Worm (Caenorhabditis elegans) whole organism, L3 larva: ENCODE measurements around the gene C23H4.8.

Experiments
- R02D3.7 ChIP-seq: fragments of 150-350 bp; optimal IDR thresholded peaks from 2 replicates; lab custom pipeline; 2014; ENCODE audit warnings: missing biosample characterization, missing genetic modification characterization
- ZK546.5 ChIP-seq: sonication (generic microtip); optimal IDR thresholded peaks from 2 replicates; lab custom pipeline; 2017; ENCODE audit warnings: missing biosample characterization, missing genetic modification characterization
- aly-2 ChIP-seq: fragments of 150-350 bp; optimal IDR thresholded peaks from 2 replicates; lab custom pipeline; 2014; ENCODE audit warnings: missing biosample characterization, missing genetic modification characterization
- ama-1 ChIP-seq: fragments of 150-350 bp; optimal IDR thresholded peaks from 2 replicates; lab custom pipeline; 2018
- ceh-16 ChIP-seq: sonication (generic microtip); optimal IDR thresholded peaks from 2 replicates; lab custom pipeline; 2017; ENCODE audit warnings: missing biosample characterization, missing genetic modification characterization
- ceh-9 ChIP-seq: sonication (generic microtip); optimal IDR thresholded peaks from 2 replicates; lab custom pipeline; 2018; ENCODE audit warnings: missing biosample characterization, missing genetic modification characterization
- daf-12 ChIP-seq: fragments of 150-350 bp; optimal IDR thresholded peaks from 2 replicates; lab custom pipeline; 2014; ENCODE audit warnings: missing biosample characterization, missing genetic modification reagents, missing genetic modification characterization
- egl-27 ChIP-seq: sonication (generic microtip); optimal IDR thresholded peaks from 4 replicates; lab custom pipeline; 2017; ENCODE audit warnings: missing biosample characterization, missing genetic modification reagents, missing genetic modification characterization
- egl-5 ChIP-seq: fragments of 150-350 bp; optimal IDR thresholded peaks from 2 replicates; lab custom pipeline; 2017; ENCODE audit warnings: missing biosample characterization, missing genetic modification reagents, missing genetic modification characterization, inconsistent platforms
- elt-1 ChIP-seq: fragments of 150-350 bp; optimal IDR thresholded peaks from 2 replicates; lab custom pipeline; 2014; ENCODE audit warnings: missing biosample characterization, missing genetic modification characterization
- elt-2 ChIP-seq: sonication (generic microtip); optimal IDR thresholded peaks from 2 replicates; lab custom pipeline; 2016; ENCODE audit warnings: missing genetic modification reagents, mild to moderate bottlenecking, missing genetic modification characterization, missing compliant biosample characterization
- eor-1 ChIP-seq, 2 experiments: fragments of 150-350 bp; optimal IDR thresholded peaks; 2 replicates each; lab custom pipeline; 2014 to 2018; ENCODE audit warnings: missing biosample characterization in 2 of 2, missing genetic modification characterization in 2 of 2
- fkh-10 ChIP-seq: sonication (generic microtip); optimal IDR thresholded peaks from 2 replicates; lab custom pipeline; 2017; ENCODE audit warnings: missing biosample characterization, missing genetic modification reagents, missing genetic modification characterization
- fkh-2 ChIP-seq: fragments of 150-350 bp; optimal IDR thresholded peaks from 2 replicates; lab custom pipeline; 2014; ENCODE audit warnings: missing biosample characterization, missing genetic modification reagents, missing genetic modification characterization
- fos-1 ChIP-seq: fragments of 150-350 bp; optimal IDR thresholded peaks from 2 replicates; lab custom pipeline; 2014; ENCODE audit warnings: missing biosample characterization, missing genetic modification characterization
- hmg-11 ChIP-seq: sonication (generic microtip); optimal IDR thresholded peaks from 2 replicates; lab custom pipeline; 2016; ENCODE audit warnings: missing genetic modification characterization, missing compliant biosample characterization
- lin-15B ChIP-seq: fragments of 150-350 bp; optimal IDR thresholded peaks from 2 replicates; lab custom pipeline; 2014; ENCODE audit warnings: missing biosample characterization, missing genetic modification characterization
- lin-39 ChIP-seq: fragments of 150-350 bp; optimal IDR thresholded peaks from 2 replicates; lab custom pipeline; 2018; ENCODE audit warnings: missing biosample characterization, missing genetic modification reagents, missing genetic modification characterization
- lsy-12 ChIP-seq: sonication (generic microtip); optimal IDR thresholded peaks from 2 replicates; lab custom pipeline; 2016; ENCODE audit warnings: mild to moderate bottlenecking, missing genetic modification characterization, missing compliant biosample characterization
- mml-1 ChIP-seq: fragments of 150-350 bp; sonication (generic microtip); optimal IDR thresholded peaks from 3 replicates; lab custom pipeline; 2014; ENCODE audit warnings: missing biosample characterization, missing genetic modification characterization
- nfya-1 ChIP-seq: sonication (generic microtip); optimal IDR thresholded peaks from 2 replicates; lab custom pipeline; 2017; ENCODE audit warnings: missing genetic modification characterization, mild to moderate bottlenecking, missing compliant biosample characterization, antibody characterized with exemption, moderate library complexity; ENCODE audit not compliant: insufficient read depth
- nhr-11 ChIP-seq: fragments of 150-350 bp; optimal IDR thresholded peaks from 2 replicates; lab custom pipeline; 2014; ENCODE audit warnings: missing biosample characterization, missing genetic modification characterization
- nhr-12 ChIP-seq: fragments of 150-350 bp; optimal IDR thresholded peaks from 2 replicates; lab custom pipeline; 2014; ENCODE audit warnings: missing biosample characterization, missing genetic modification characterization
- nhr-237 ChIP-seq: fragments of 150-350 bp; optimal IDR thresholded peaks from 2 replicates; lab custom pipeline; 2014; ENCODE audit warnings: missing biosample characterization, missing genetic modification characterization
- nhr-28 ChIP-seq: fragments of 150-350 bp; optimal IDR thresholded peaks from 2 replicates; lab custom pipeline; 2014; ENCODE audit warnings: missing biosample characterization, missing genetic modification characterization
- nhr-43 ChIP-seq: sonication (generic microtip); optimal IDR thresholded peaks from 2 replicates; lab custom pipeline; 2016; ENCODE audit warnings: mild to moderate bottlenecking, missing genetic modification characterization, missing compliant biosample characterization; ENCODE audit not compliant: poor library complexity, severe bottlenecking
- nhr-76 ChIP-seq: fragments of 150-350 bp; sonication (generic microtip); optimal IDR thresholded peaks from 5 replicates; lab custom pipeline; 2014; ENCODE audit warnings: missing biosample characterization, missing genetic modification characterization
- nhr-77 ChIP-seq: fragments of 150-350 bp; optimal IDR thresholded peaks from 2 replicates; lab custom pipeline; 2014; ENCODE audit warnings: missing biosample characterization, missing genetic modification characterization
- pha-4 ChIP-seq: fragments of 150-350 bp; optimal IDR thresholded peaks from 2 replicates; lab custom pipeline; 2014; ENCODE audit warnings: missing biosample characterization, missing genetic modification reagents, missing genetic modification characterization
- pqm-1 ChIP-seq: fragments of 150-350 bp; optimal IDR thresholded peaks from 2 replicates; lab custom pipeline; 2017; ENCODE audit warnings: missing biosample characterization, missing genetic modification characterization, inconsistent platforms
- skn-1 ChIP-seq: fragments of 150-350 bp; optimal IDR thresholded peaks from 2 replicates; lab custom pipeline; 2014; ENCODE audit warnings: missing biosample characterization, missing genetic modification characterization
- snpc-4 ChIP-seq: fragments of 150-350 bp; optimal IDR thresholded peaks from 2 replicates; lab custom pipeline; 2014; ENCODE audit warnings: missing biosample characterization, missing genetic modification characterization
- tbx-2 ChIP-seq: sonication (generic microtip); optimal IDR thresholded peaks from 2 replicates; lab custom pipeline; 2016; ENCODE audit warnings: mild to moderate bottlenecking, missing genetic modification characterization, missing compliant biosample characterization
- unc-39 ChIP-seq: sonication (generic microtip); optimal IDR thresholded peaks from 4 replicates; lab custom pipeline; 2017; ENCODE audit warnings: missing biosample characterization, missing genetic modification characterization
- unc-62 ChIP-seq: fragments of 150-350 bp; sonication (generic microtip); optimal IDR thresholded peaks from 4 replicates; lab custom pipeline; 2014; ENCODE audit warnings: missing biosample characterization, missing genetic modification reagents, missing genetic modification characterization
- zag-1 ChIP-seq: fragments of 150-350 bp; optimal IDR thresholded peaks from 2 replicates; lab custom pipeline; 2014; ENCODE audit warnings: missing biosample characterization, missing genetic modification characterization
- ztf-11 ChIP-seq: fragments of 150-350 bp; optimal IDR thresholded peaks from 2 replicates; lab custom pipeline; 2014; ENCODE audit warnings: missing biosample characterization, missing genetic modification characterization
- ztf-4 ChIP-seq: fragments of 150-350 bp; optimal IDR thresholded peaks from 2 replicates; lab custom pipeline; 2014; ENCODE audit warnings: missing biosample characterization, missing genetic modification characterization

The C23H4.8 gene

ce11 chrX:12197367-12197766 lies 19.7 kb upstream of the C23H4.8 start:
- TF ChIP-seq egl-27 (tag; lab: Kevin White, UChicago) (no peak), unc-39 (tag; lab: Kevin White, UChicago) (no peak), ZK546.5 (no peak), nhr-76 (tag; lab: Kevin White, UChicago) (no peak), ztf-4 (tag; lab: Kevin White, UChicago) (no peak)

ce11 chrX:12198298-12198697 lies 18.7 kb upstream of the C23H4.8 start:
- TF ChIP-seq nhr-12 (tag; lab: Kevin White, UChicago), result no peak
- TF ChIP-seq egl-27 (tag; lab: Kevin White, UChicago), result no peak
- no peak for TF ChIP-seq lsy-12 (tag; lab: Kevin White, UChicago)
- no peak for TF ChIP-seq zag-1 (tag; lab: Kevin White, UChicago)
- TF ChIP-seq nhr-77, result no peak
- TF ChIP-seq unc-62 (GFP tag; lab: Kevin White, UChicago), result no peak
- TF ChIP-seq lin-15B (tag; lab: Kevin White, UChicago), result no peak
- TF ChIP-seq fkh-2 (tag; lab: Kevin White, UChicago), result no peak
- no peak for TF ChIP-seq nhr-11
- no peak for TF ChIP-seq fos-1 (tag; lab: Kevin White, UChicago)
- no peak for TF ChIP-seq ztf-4 (tag; lab: Kevin White, UChicago)

- TF ChIP-seq nhr-28 (tag; lab: Kevin White, UChicago) (no peak), nhr-11 (peak; percentile 88), ceh-16 (tag; lab: Kevin White, UChicago) (no peak), nfya-1 (tag; lab: Kevin White, UChicago) (peak; percentile 24)
These were observed 16.5 kb upstream of the C23H4.8 start for ce11 chrX:12200577-12200976.

- TF ChIP-seq fkh-10 (GFP tag; lab: Kevin White, UChicago) (no peak), lsy-12 (tag; lab: Kevin White, UChicago) (peak; percentile 21), ama-1 (lab: Kevin White, UChicago) (no peak), egl-27 (tag; lab: Kevin White, UChicago) (no peak), R02D3.7 (tag; lab: Kevin White, UChicago) (no peak), tbx-2 (tag; lab: Kevin White, UChicago) (no peak), fkh-2 (tag; lab: Kevin White, UChicago) (no peak), eor-1 (tag; optimal IDR thresholded peaks at IDR 0.05; lab: Kevin White, UChicago) (no peak), zag-1 (tag; lab: Kevin White, UChicago) (no peak)
- TF ChIP-seq, all 47 proteins: peak for 1
These were observed 15.6 kb upstream of the C23H4.8 start for ce11 chrX:12201435-12201834.

- TF ChIP-seq snpc-4 (tag; lab: Kevin White, UChicago) (no peak), lsy-12 (tag; lab: Kevin White, UChicago) (no peak), zag-1 (tag; lab: Kevin White, UChicago) (no peak), nhr-11 (peak; percentile 39), egl-5 (peak; percentile 17)
- TF ChIP-seq, all 47 proteins: peak for 2
These were observed 15.2 kb upstream of the C23H4.8 start for ce11 chrX:12201840-12202239.

- no peak for TF ChIP-seq aly-2 (tag; lab: Kevin White, UChicago)
- TF ChIP-seq lin-39 (tag; lab: Kevin White, UChicago), result peak; percentile 45
These were observed 12.7 kb upstream of the C23H4.8 start for ce11 chrX:12204334-12204733.

ce11 chrX:12205478-12206059 lies 11.5 kb upstream of the C23H4.8 start:
- no peak for TF ChIP-seq snpc-4 (tag; lab: Kevin White, UChicago)
- TF ChIP-seq tbx-2 (tag; lab: Kevin White, UChicago), result peak; percentile 48
- no peak for TF ChIP-seq ceh-9
- no peak for TF ChIP-seq nhr-11
- peak; percentile 68 for TF ChIP-seq nfya-1 (tag; lab: Kevin White, UChicago)
- no peak for TF ChIP-seq elt-1 (tag; lab: Kevin White, UChicago)
- TF ChIP-seq ztf-11 (tag; lab: Kevin White, UChicago), result peak; percentile 13
- no peak for TF ChIP-seq unc-39 (tag; lab: Kevin White, UChicago)
- TF ChIP-seq egl-5, result no peak
- peak; percentile 98 for TF ChIP-seq fkh-10 (GFP tag; lab: Kevin White, UChicago)
- TF ChIP-seq pqm-1 (tag; lab: Kevin White, UChicago), result no peak
- TF ChIP-seq lin-39 (tag; lab: Kevin White, UChicago), result peak; percentile 15
- TF ChIP-seq ceh-16 (tag; lab: Kevin White, UChicago), result no peak
- no peak for TF ChIP-seq nhr-12 (tag; lab: Kevin White, UChicago)
- no peak for TF ChIP-seq nhr-43 (tag; lab: Kevin White, UChicago)
- no peak for TF ChIP-seq elt-2 (tag; lab: Kevin White, UChicago)
- TF ChIP-seq nhr-237, result no peak
- TF ChIP-seq skn-1, result peak; percentile 25
- TF ChIP-seq hmg-11 (tag; lab: Kevin White, UChicago), result peak; percentile 58
- no peak for TF ChIP-seq ZK546.5
- peak; percentile 28 for TF ChIP-seq lsy-12 (tag; lab: Kevin White, UChicago)
- no peak for TF ChIP-seq daf-12 (tag; lab: Kevin White, UChicago)
- no peak for TF ChIP-seq mml-1 (tag; lab: Kevin White, UChicago)
- TF ChIP-seq eor-1 (tag; optimal IDR thresholded peaks at IDR 0.05; lab: Kevin White, UChicago), result no peak
- no peak for TF ChIP-seq ama-1 (lab: Kevin White, UChicago)
- no peak for TF ChIP-seq pha-4 (tag; lab: Kevin White, UChicago)
